Worm (Caenorhabditis elegans) whole organism, L3 larva: ENCODE measurements around the gene gpa-5.

Experiments used
- R02D3.7 ChIP-seq: fragments of 150-350 bp; optimal IDR thresholded peaks from 2 replicates; lab custom pipeline; 2014; ENCODE audit warnings: missing biosample characterization, missing genetic modification characterization
- ZK546.5 ChIP-seq: sonication (generic microtip); optimal IDR thresholded peaks from 2 replicates; lab custom pipeline; 2017; ENCODE audit warnings: missing biosample characterization, missing genetic modification characterization
- aly-2 ChIP-seq: fragments of 150-350 bp; optimal IDR thresholded peaks from 2 replicates; lab custom pipeline; 2014; ENCODE audit warnings: missing biosample characterization, missing genetic modification characterization
- ama-1 ChIP-seq: fragments of 150-350 bp; optimal IDR thresholded peaks from 2 replicates; lab custom pipeline; 2018
- ceh-28 ChIP-seq: fragments of 150-350 bp; optimal IDR thresholded peaks from 2 replicates; lab custom pipeline; 2014; ENCODE audit warnings: missing biosample characterization, missing genetic modification reagents, missing genetic modification characterization
- ceh-82 ChIP-seq: fragments of 150-350 bp; optimal IDR thresholded peaks from 2 replicates; lab custom pipeline; 2014; ENCODE audit warnings: missing biosample characterization, missing genetic modification characterization
- ceh-9 ChIP-seq: sonication (generic microtip); optimal IDR thresholded peaks from 2 replicates; lab custom pipeline; 2018; ENCODE audit warnings: missing biosample characterization, missing genetic modification characterization
- daf-12 ChIP-seq: fragments of 150-350 bp; optimal IDR thresholded peaks from 2 replicates; lab custom pipeline; 2014; ENCODE audit warnings: missing biosample characterization, missing genetic modification reagents, missing genetic modification characterization
- egl-27 ChIP-seq: sonication (generic microtip); optimal IDR thresholded peaks from 4 replicates; lab custom pipeline; 2017; ENCODE audit warnings: missing biosample characterization, missing genetic modification reagents, missing genetic modification characterization
- egl-5 ChIP-seq: fragments of 150-350 bp; optimal IDR thresholded peaks from 2 replicates; lab custom pipeline; 2017; ENCODE audit warnings: missing biosample characterization, missing genetic modification reagents, missing genetic modification characterization, inconsistent platforms
- elt-1 ChIP-seq: fragments of 150-350 bp; optimal IDR thresholded peaks from 2 replicates; lab custom pipeline; 2014; ENCODE audit warnings: missing biosample characterization, missing genetic modification characterization
- elt-2 ChIP-seq: sonication (generic microtip); optimal IDR thresholded peaks from 2 replicates; lab custom pipeline; 2016; ENCODE audit warnings: missing genetic modification reagents, mild to moderate bottlenecking, missing genetic modification characterization, missing compliant biosample characterization
- elt-3 ChIP-seq, 3 experiments: fragments of 150-350 bp in 1 of 3; sonication (generic microtip) in 2 of 3; optimal IDR thresholded peaks; 2 replicates in 2 of 3; 4 replicates in 1 of 3; lab custom pipeline; 2014 to 2017; ENCODE audit warnings: missing biosample characterization in 3 of 3, missing genetic modification characterization in 3 of 3
- fkh-10 ChIP-seq: sonication (generic microtip); optimal IDR thresholded peaks from 2 replicates; lab custom pipeline; 2017; ENCODE audit warnings: missing biosample characterization, missing genetic modification reagents, missing genetic modification characterization
- fkh-2 ChIP-seq: fragments of 150-350 bp; optimal IDR thresholded peaks from 2 replicates; lab custom pipeline; 2014; ENCODE audit warnings: missing biosample characterization, missing genetic modification reagents, missing genetic modification characterization
- fos-1 ChIP-seq: fragments of 150-350 bp; optimal IDR thresholded peaks from 2 replicates; lab custom pipeline; 2014; ENCODE audit warnings: missing biosample characterization, missing genetic modification characterization
- hmg-11 ChIP-seq: sonication (generic microtip); optimal IDR thresholded peaks from 2 replicates; lab custom pipeline; 2016; ENCODE audit warnings: missing genetic modification characterization, missing compliant biosample characterization
- lin-39 ChIP-seq: fragments of 150-350 bp; optimal IDR thresholded peaks from 2 replicates; lab custom pipeline; 2018; ENCODE audit warnings: missing biosample characterization, missing genetic modification reagents, missing genetic modification characterization
- lsy-12 ChIP-seq: sonication (generic microtip); optimal IDR thresholded peaks from 2 replicates; lab custom pipeline; 2016; ENCODE audit warnings: mild to moderate bottlenecking, missing genetic modification characterization, missing compliant biosample characterization
- mdl-1 ChIP-seq: fragments of 150-350 bp; optimal IDR thresholded peaks from 2 replicates; lab custom pipeline; 2014; ENCODE audit warnings: missing biosample characterization, missing genetic modification characterization
- mml-1 ChIP-seq: fragments of 150-350 bp; sonication (generic microtip); optimal IDR thresholded peaks from 3 replicates; lab custom pipeline; 2014; ENCODE audit warnings: missing biosample characterization, missing genetic modification characterization
- nhr-12 ChIP-seq: fragments of 150-350 bp; optimal IDR thresholded peaks from 2 replicates; lab custom pipeline; 2014; ENCODE audit warnings: missing biosample characterization, missing genetic modification characterization
- nhr-23 ChIP-seq: fragments of 150-350 bp; optimal IDR thresholded peaks from 2 replicates; lab custom pipeline; 2014; ENCODE audit warnings: missing biosample characterization, missing genetic modification reagents, missing genetic modification characterization
- nhr-237 ChIP-seq: fragments of 150-350 bp; optimal IDR thresholded peaks from 2 replicates; lab custom pipeline; 2014; ENCODE audit warnings: missing biosample characterization, missing genetic modification characterization
- nhr-25 ChIP-seq: sonication (generic microtip); optimal IDR thresholded peaks from 2 replicates; lab custom pipeline; 2017; ENCODE audit warnings: missing biosample characterization, missing genetic modification characterization
- nhr-43 ChIP-seq: sonication (generic microtip); optimal IDR thresholded peaks from 2 replicates; lab custom pipeline; 2016; ENCODE audit warnings: mild to moderate bottlenecking, missing genetic modification characterization, missing compliant biosample characterization; ENCODE audit not compliant: poor library complexity, severe bottlenecking
- nhr-77 ChIP-seq: fragments of 150-350 bp; optimal IDR thresholded peaks from 2 replicates; lab custom pipeline; 2014; ENCODE audit warnings: missing biosample characterization, missing genetic modification characterization
- pqm-1 ChIP-seq: fragments of 150-350 bp; optimal IDR thresholded peaks from 2 replicates; lab custom pipeline; 2017; ENCODE audit warnings: missing biosample characterization, missing genetic modification characterization, inconsistent platforms
- sea-2 ChIP-seq: fragments of 150-350 bp; sonication (generic microtip); optimal IDR thresholded peaks from 4 replicates; lab custom pipeline; 2014; ENCODE audit warnings: missing biosample characterization, missing genetic modification reagents, missing genetic modification characterization
- snpc-4 ChIP-seq: fragments of 150-350 bp; optimal IDR thresholded peaks from 2 replicates; lab custom pipeline; 2014; ENCODE audit warnings: missing biosample characterization, missing genetic modification characterization
- tbx-2 ChIP-seq: sonication (generic microtip); optimal IDR thresholded peaks from 2 replicates; lab custom pipeline; 2016; ENCODE audit warnings: mild to moderate bottlenecking, missing genetic modification characterization, missing compliant biosample characterization
- unc-39 ChIP-seq: sonication (generic microtip); optimal IDR thresholded peaks from 4 replicates; lab custom pipeline; 2017; ENCODE audit warnings: missing biosample characterization, missing genetic modification characterization
- unc-62 ChIP-seq: fragments of 150-350 bp; sonication (generic microtip); optimal IDR thresholded peaks from 4 replicates; lab custom pipeline; 2014; ENCODE audit warnings: missing biosample characterization, missing genetic modification reagents, missing genetic modification characterization
- zag-1 ChIP-seq: fragments of 150-350 bp; optimal IDR thresholded peaks from 2 replicates; lab custom pipeline; 2014; ENCODE audit warnings: missing biosample characterization, missing genetic modification characterization
- ztf-11 ChIP-seq: fragments of 150-350 bp; optimal IDR thresholded peaks from 2 replicates; lab custom pipeline; 2014; ENCODE audit warnings: missing biosample characterization, missing genetic modification characterization

gpa-5 gene

DNA sequence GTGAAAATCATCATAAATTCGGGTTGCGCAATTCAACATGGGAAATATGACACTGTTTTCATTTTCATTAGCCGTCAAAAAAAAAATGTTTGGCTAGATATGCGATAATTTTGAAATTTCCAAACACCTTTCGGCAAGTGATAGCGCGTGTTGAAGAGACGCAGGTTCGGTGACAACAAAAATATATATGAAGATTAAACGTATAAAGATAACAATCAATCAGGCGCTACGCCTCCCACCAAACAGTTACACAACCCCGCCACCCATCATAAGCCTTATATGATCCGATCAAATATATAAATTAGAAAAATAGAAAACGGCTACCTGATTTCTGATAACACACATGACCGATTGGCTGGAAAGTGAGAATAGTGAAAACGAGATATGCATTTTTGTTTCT lies 31.2 kb upstream of the gpa-5 start:
- TF ChIP-seq lin-39 (tag; lab: Kevin White, UChicago) (no peak), nhr-237 (no peak), daf-12 (tag; lab: Kevin White, UChicago) (no peak), elt-3 (tag; optimal IDR thresholded peaks at IDR 0.05; lab: Kevin White, UChicago) (no peak), nhr-77 (tag; lab: Kevin White, UChicago) (no peak), hmg-11 (tag; lab: Kevin White, UChicago) (no peak), ceh-9 (tag; lab: Kevin White, UChicago) (no peak), zag-1 (tag; lab: Kevin White, UChicago) (no peak), lsy-12 (tag; lab: Kevin White, UChicago) (no peak), nhr-25 (tag; lab: Kevin White, UChicago) (no peak), snpc-4 (tag; lab: Kevin White, UChicago) (no peak), aly-2 (tag; lab: Kevin White, UChicago) (no peak), ceh-82 (no peak), nhr-12 (tag; lab: Kevin White, UChicago) (no peak), egl-27 (tag; lab: Kevin White, UChicago) (no peak), R02D3.7 (tag; lab: Kevin White, UChicago) (no peak), ztf-11 (tag; lab: Kevin White, UChicago) (no peak), ceh-28 (tag; lab: Kevin White, UChicago) (no peak), sea-2 (GFP tag; lab: Kevin White, UChicago) (no peak), unc-39 (no peak)
- TF ChIP-seq, all 47 proteins: peak for 0

DNA sequence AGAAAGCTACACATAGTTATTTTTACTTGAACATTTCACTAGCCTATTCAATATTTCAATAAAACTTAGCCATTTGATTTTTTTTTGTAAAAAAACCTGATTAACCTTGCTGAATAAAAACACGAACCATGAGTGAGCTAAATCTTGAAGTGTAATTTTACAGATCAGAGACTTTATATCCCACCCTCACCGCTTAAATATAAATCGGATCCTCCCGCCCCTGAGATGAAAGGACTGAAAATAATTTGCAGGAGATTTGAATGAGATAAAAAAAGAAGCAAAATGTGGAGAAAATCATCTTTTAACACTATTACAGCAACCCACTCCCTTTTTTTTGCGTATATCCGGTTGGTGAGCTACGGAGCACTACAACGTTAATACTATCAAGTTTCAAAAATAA lies 29.1 kb upstream of the gpa-5 start, which contains the start of gene npax-2:
Gene npax-2 (minus strand): TSS at position 101 of the 400 bp plus-strand sequence.
- TF ChIP-seq fkh-2 (tag; lab: Kevin White, UChicago) (no peak), nhr-23 (no peak), daf-12 (tag; lab: Kevin White, UChicago) (no peak), aly-2 (tag; lab: Kevin White, UChicago) (no peak), ZK546.5 (no peak), egl-5 (tag; lab: Kevin White, UChicago) (no peak), lin-39 (tag; lab: Kevin White, UChicago) (no peak), nhr-12 (tag; lab: Kevin White, UChicago) (no peak), ama-1 (lab: Kevin White, UChicago) (no peak), hmg-11 (tag; lab: Kevin White, UChicago) (no peak), fkh-10 (GFP tag; lab: Kevin White, UChicago) (no peak), mml-1 (tag; lab: Kevin White, UChicago) (no peak), zag-1 (tag; lab: Kevin White, UChicago) (no peak), tbx-2 (no peak), mdl-1 (tag; lab: Kevin White, UChicago) (no peak), fos-1 (no peak), sea-2 (GFP tag; lab: Kevin White, UChicago) (no peak)
- TF ChIP-seq, all 47 proteins: peak for 0

DNA sequence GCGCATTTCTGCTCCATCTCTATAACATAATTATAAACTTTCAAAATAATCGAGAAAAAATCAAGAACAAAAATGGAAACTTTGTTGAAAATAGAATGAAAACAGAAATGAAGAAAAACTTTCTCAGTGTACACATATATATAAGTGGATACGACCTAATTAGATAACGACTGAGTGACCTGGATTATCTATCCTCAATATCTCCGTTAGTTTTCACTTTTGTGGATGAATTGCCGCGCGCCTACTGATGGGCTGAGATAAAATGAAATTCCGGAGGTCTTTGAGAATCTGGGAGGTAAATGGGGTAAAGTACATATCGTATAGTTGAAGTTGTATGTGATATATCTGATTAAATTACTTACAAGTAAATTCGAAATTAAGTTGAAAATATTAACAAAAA lies 24.8 kb upstream of the gpa-5 start, which contains the start of gene dpy-3:
Gene dpy-3 (minus strand): TSS at position 19 of the 400 bp plus-strand sequence.
- TF ChIP-seq ceh-82 (no peak), elt-3 (tag; optimal IDR thresholded peaks at IDR 0.05; lab: Kevin White, UChicago) (no peak), elt-1 (tag; lab: Kevin White, UChicago) (peak; percentile 39), pqm-1 (tag; lab: Kevin White, UChicago) (no peak), nhr-23 (peak; percentile 88), nhr-237 (no peak)

DNA sequence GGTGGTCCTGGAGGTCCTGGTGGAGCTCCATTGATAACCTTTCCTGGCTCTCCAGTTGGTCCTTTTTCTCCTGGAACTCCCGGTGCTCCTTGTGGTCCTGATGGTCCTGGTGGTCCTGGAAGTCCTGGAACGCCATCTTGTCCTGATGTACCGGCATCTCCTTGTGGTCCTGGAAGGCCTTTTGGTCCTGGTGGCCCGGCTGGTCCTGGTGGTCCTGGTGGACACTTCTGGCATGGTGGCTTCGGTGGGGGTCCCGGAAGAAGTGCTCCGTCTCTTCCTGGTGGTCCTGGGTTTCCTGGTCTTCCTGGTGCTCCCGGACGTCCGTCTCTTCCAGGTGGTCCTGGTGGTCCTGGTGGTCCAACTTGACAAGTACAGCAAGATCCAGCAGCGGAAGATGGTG lies 24.0 kb upstream of the gpa-5 start:
- TF ChIP-seq fkh-10 (GFP tag; lab: Kevin White, UChicago): no peak
- no peak for TF ChIP-seq elt-2
- TF ChIP-seq unc-62: no peak
- TF ChIP-seq R02D3.7 (tag; lab: Kevin White, UChicago): no peak

DNA sequence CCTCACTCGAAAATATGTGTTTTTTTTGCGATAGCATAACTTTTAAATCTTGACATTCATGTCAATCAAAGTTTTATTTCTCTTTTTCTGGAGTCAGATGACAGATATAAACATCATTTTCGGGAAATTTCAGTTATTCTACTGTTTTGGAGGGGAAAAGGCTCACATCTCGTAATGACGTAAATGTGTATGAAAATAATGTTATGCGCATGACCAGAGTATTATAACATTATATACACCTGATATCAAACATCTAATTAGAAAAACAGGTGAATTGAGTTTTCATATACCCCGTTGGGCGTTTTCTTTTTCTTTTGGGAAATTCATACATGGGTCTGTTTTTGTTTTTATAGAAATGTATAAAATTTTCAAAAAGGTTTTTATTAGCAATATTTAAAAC lies 23.4 kb upstream of the gpa-5 start:
- no peak for TF ChIP-seq snpc-4 (tag; lab: Kevin White, UChicago)
- peak; percentile 34 for TF ChIP-seq nhr-43
- peak; percentile 89 for TF ChIP-seq nhr-23
